Worm (Caenorhabditis elegans) whole organism, late embryonic: Measurements from ENCODE around the gene gbb-1.

Experiments
- ceh-18 ChIP-seq: sonication (generic microtip); optimal IDR thresholded peaks from 2 replicates; lab custom pipeline; 2016; ENCODE audit warnings: missing genetic modification characterization, missing compliant biosample characterization
- ceh-19 ChIP-seq: fragments of 200-800 bp; sonication (Bioruptor generic); optimal IDR thresholded peaks from 2 replicates; lab custom pipeline; 2018; ENCODE audit warnings: mild to moderate bottlenecking, missing genetic modification characterization, missing compliant biosample characterization
- ceh-2 ChIP-seq: sonication (generic microtip); optimal IDR thresholded peaks from 2 replicates; lab custom pipeline; 2016; ENCODE audit warnings: missing genotype, missing genetic modification characterization, missing compliant biosample characterization
- ceh-31 ChIP-seq: sonication (generic microtip); optimal IDR thresholded peaks from 2 replicates; lab custom pipeline; 2016; ENCODE audit warnings: missing genetic modification characterization, missing compliant biosample characterization
- ceh-45 ChIP-seq: fragments of 200-800 bp; sonication (Bioruptor generic); IDR thresholded peaks from 2 replicates; pipeline ENCODE4 v1.3.6; 2022; ENCODE audit warnings: missing genetic modification reagents, missing genetic modification characterization, missing compliant biosample characterization
- nfya-1 ChIP-seq: sonication (generic microtip); optimal IDR thresholded peaks from 2 replicates; lab custom pipeline; 2017; ENCODE audit warnings: missing genetic modification characterization, mild to moderate bottlenecking, missing compliant biosample characterization, antibody characterized with exemption, moderate library complexity
- nhr-11 ChIP-seq: fragments of 150-350 bp; optimal IDR thresholded peaks from 2 replicates; lab custom pipeline; 2014; ENCODE audit warnings: missing biosample characterization, missing genetic modification characterization
- odd-2 ChIP-seq: sonication (generic microtip); optimal IDR thresholded peaks from 2 replicates; lab custom pipeline; 2017; ENCODE audit warnings: antibody characterized with exemption, mild to moderate bottlenecking, missing genetic modification characterization, missing compliant biosample characterization
- pax-1 ChIP-seq: fragments of 150-350 bp; optimal IDR thresholded peaks from 2 replicates; lab custom pipeline; 2014; ENCODE audit warnings: missing biosample characterization, missing genetic modification characterization
- pros-1 ChIP-seq: fragments of 150-350 bp; optimal IDR thresholded peaks from 2 replicates; lab custom pipeline; 2014; ENCODE audit warnings: missing biosample characterization, missing genetic modification reagents, missing genetic modification characterization
- tbx-2 ChIP-seq: sonication (generic microtip); optimal IDR thresholded peaks from 2 replicates; lab custom pipeline; 2016; ENCODE audit warnings: missing genetic modification characterization, missing compliant biosample characterization
- unc-3 ChIP-seq, 2 experiments: fragments of 200-800 bp in 1 of 2; sonication (Bioruptor generic) in 1 of 2; sonication (generic microtip) in 1 of 2; conservative IDR thresholded peaks in 1 of 2; optimal IDR thresholded peaks in 1 of 2; 2 replicates each; pipeline versions ENCODE4 v1.3.6 to Lab custom; 2016 to 2022; ENCODE audit warnings: missing compliant biosample characterization in 2 of 2, missing genetic modification characterization in 2 of 2, missing genetic modification reagents in 1 of 2
- unc-55 ChIP-seq: sonication (generic microtip); optimal IDR thresholded peaks from 2 replicates; lab custom pipeline; 2017; ENCODE audit warnings: missing biosample characterization, missing genetic modification reagents, missing genetic modification characterization
- zip-5 ChIP-seq: sonication (generic microtip); optimal IDR thresholded peaks from 2 replicates; lab custom pipeline; 2016; ENCODE audit warnings: missing genetic modification characterization, missing compliant biosample characterization

DNA sequence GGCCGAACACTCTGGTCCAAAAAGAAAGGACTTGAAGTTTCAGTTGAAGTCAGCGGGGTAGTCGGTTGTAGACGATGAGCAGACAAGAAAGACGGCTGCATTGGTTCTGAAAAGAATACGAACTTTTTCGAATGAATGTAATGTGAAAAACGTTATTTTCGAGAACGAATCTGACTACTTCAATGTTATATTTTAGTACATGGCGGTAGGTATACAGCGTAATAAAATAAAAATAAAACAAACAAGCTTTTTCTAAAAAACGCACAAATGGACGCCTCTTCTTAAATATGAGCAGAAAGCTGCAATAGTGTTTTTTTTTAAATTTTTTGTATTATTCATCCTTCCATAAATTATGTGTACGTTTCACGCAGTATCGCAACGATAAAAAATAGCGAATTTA is 41.9 kb downstream of the gbb-1 start, which contains the start of gene Y41G9A.17:
- TF ChIP-seq unc-3 (GFP tag; conservative IDR thresholded peaks at IDR 0.05; lab: Robert Waterston, UW): no peak
- no peak for TF ChIP-seq unc-3 (tag; optimal IDR thresholded peaks at IDR 0.05; lab: Kevin White, UChicago)
- no peak for TF ChIP-seq ceh-45 (GFP tag; lab: Robert Waterston, UW)
- no peak for TF ChIP-seq nhr-11 (tag; lab: Kevin White, UChicago)
- no peak for TF ChIP-seq pax-1
- TF ChIP-seq ceh-18 (tag; lab: Kevin White, UChicago): no peak
- TF ChIP-seq zip-5 (tag; lab: Kevin White, UChicago): no peak
- TF ChIP-seq pros-1: no peak
- no peak for TF ChIP-seq nfya-1 (tag; lab: Kevin White, UChicago)
- TF ChIP-seq ceh-2 (tag; lab: Kevin White, UChicago): no peak
- TF ChIP-seq tbx-2 (tag; lab: Kevin White, UChicago): no peak
- TF ChIP-seq ceh-19 (GFP tag; lab: Kevin White, UChicago): no peak
- TF ChIP-seq ceh-31 (tag; lab: Kevin White, UChicago): no peak
- TF ChIP-seq odd-2: no peak
- no peak for TF ChIP-seq unc-55 (GFP tag; lab: Kevin White, UChicago)
